Fruit fly (Drosophila melanogaster) whole organism, embryonic: ENCODE data around the gene CG11986.

Source experiments
- ATbp ChIP-seq: fragments of 200-800 bp; sonication (Bioruptor generic); optimal IDR thresholded peaks from 2 replicates; lab custom pipeline; 2017; ENCODE audit warnings: missing biosample characterization, mild to moderate bottlenecking, missing genetic modification characterization, missing genetic modification reagents
- Abd-B ChIP-seq: fragments of 200-800 bp; sonication (Bioruptor generic); optimal IDR thresholded peaks from 2 replicates; lab custom pipeline; 2018; ENCODE audit warnings: missing biosample characterization, mild to moderate bottlenecking, missing genetic modification characterization, moderate library complexity
- BEAF-32 ChIP-seq: fragments of 200-800 bp; sonication (Bioruptor generic); optimal IDR thresholded peaks from 3 replicates; lab custom pipeline; 2017; ENCODE audit warnings: missing biosample characterization, missing genetic modification characterization, mild to moderate bottlenecking, moderate library complexity, missing genetic modification reagents
- CG10274 ChIP-seq: fragments of 200-800 bp; sonication (Bioruptor generic); optimal IDR thresholded peaks from 3 replicates; lab custom pipeline; 2017; ENCODE audit warnings: missing biosample characterization, mild to moderate bottlenecking, missing genetic modification characterization
- CG14014 ChIP-seq: fragments of 200-800 bp; sonication (Bioruptor generic); IDR thresholded peaks from 2 replicates; pipeline ENCODE4 v1.3.6; 2022; ENCODE audit warnings: missing biosample characterization, missing genetic modification characterization
- CG15269 ChIP-seq: fragments of 200-800 bp; sonication (Bioruptor generic); optimal IDR thresholded peaks from 2 replicates; lab custom pipeline; 2018; ENCODE audit warnings: missing biosample characterization, mild to moderate bottlenecking, missing genetic modification characterization, moderate library complexity
- CG15514 ChIP-seq: fragments of 200-800 bp; sonication (Bioruptor generic); optimal IDR thresholded peaks from 3 replicates; lab custom pipeline; 2017; ENCODE audit warnings: missing biosample characterization, missing genetic modification characterization, mild to moderate bottlenecking, moderate library complexity, missing genetic modification reagents
- CG15696 ChIP-seq: fragments of 200-800 bp; sonication (Bioruptor generic); optimal IDR thresholded peaks from 2 replicates; lab custom pipeline; 2019; ENCODE audit warnings: missing biosample characterization, mild to moderate bottlenecking, missing genetic modification characterization, moderate library complexity
- CG1603 ChIP-seq: fragments of 200-800 bp; sonication (Bioruptor generic); optimal IDR thresholded peaks from 2 replicates; lab custom pipeline; 2019; ENCODE audit warnings: missing biosample characterization, mild to moderate bottlenecking, missing genetic modification characterization, moderate library complexity
- CG17328 ChIP-seq: fragments of 200-800 bp; sonication (Bioruptor generic); IDR thresholded peaks from 2 replicates; pipeline ENCODE4 v1.3.6; 2022; ENCODE audit warnings: missing biosample characterization, missing genetic modification characterization
- CG17385 ChIP-seq: fragments of 200-800 bp; sonication (Bioruptor generic); optimal IDR thresholded peaks from 3 replicates; lab custom pipeline; 2018; ENCODE audit warnings: missing biosample characterization, mild to moderate bottlenecking, missing genetic modification characterization
- CG17802 ChIP-seq: fragments of 200-800 bp; sonication (Bioruptor generic); optimal IDR thresholded peaks from 2 replicates; lab custom pipeline; 2018; ENCODE audit warnings: missing biosample characterization, mild to moderate bottlenecking, missing genetic modification characterization, moderate library complexity
- CG3838 ChIP-seq: fragments of 200-800 bp; sonication (Bioruptor generic); optimal IDR thresholded peaks from 3 replicates; lab custom pipeline; 2016; ENCODE audit warnings: missing biosample characterization, missing genetic modification characterization
- CG4617 ChIP-seq: fragments of 200-800 bp; sonication (Bioruptor generic); optimal IDR thresholded peaks from 3 replicates; lab custom pipeline; 2016; ENCODE audit warnings: missing biosample characterization, missing genetic modification characterization, borderline replicate concordance
- CG4707 ChIP-seq: fragments of 200-800 bp; sonication (Bioruptor generic); optimal IDR thresholded peaks from 2 replicates; lab custom pipeline; 2018; ENCODE audit warnings: missing biosample characterization, mild to moderate bottlenecking, missing genetic modification characterization, moderate library complexity
- CG6654 ChIP-seq: fragments of 200-800 bp; sonication (Bioruptor generic); optimal IDR thresholded peaks from 2 replicates; lab custom pipeline; 2017; ENCODE audit warnings: missing biosample characterization, mild to moderate bottlenecking, missing genetic modification characterization
- CG7987 ChIP-seq: fragments of 200-800 bp; sonication (Bioruptor generic); optimal IDR thresholded peaks from 2 replicates; lab custom pipeline; 2018; ENCODE audit warnings: missing biosample characterization, mild to moderate bottlenecking, missing genetic modification characterization, moderate library complexity
- CoRest ChIP-seq: fragments of 200-800 bp; sonication (Bioruptor generic); optimal IDR thresholded peaks from 3 replicates; lab custom pipeline; 2018; ENCODE audit warnings: missing biosample characterization, mild to moderate bottlenecking, missing genetic modification characterization, moderate library complexity
- Doc3 ChIP-seq: fragments of 200-800 bp; sonication (Bioruptor generic); IDR thresholded peaks from 3 replicates; pipeline ENCODE4 v1.3.6; 2022; ENCODE audit warnings: missing biosample characterization, missing genetic modification characterization; ENCODE audit not compliant: partially characterized antibody
- E2f2 ChIP-seq: fragments of 200-800 bp; sonication (Bioruptor generic); IDR thresholded peaks from 2 replicates; pipeline ENCODE4 v1.3.6; 2022; ENCODE audit warnings: missing biosample characterization, missing genetic modification characterization
- HLH4C ChIP-seq: fragments of 200-800 bp; sonication (Bioruptor generic); IDR thresholded peaks from 3 replicates; pipeline ENCODE4 v1.3.6; 2022; ENCODE audit warnings: missing biosample characterization, missing genetic modification characterization; ENCODE audit not compliant: partially characterized antibody
- Max ChIP-seq: fragments of 200-800 bp; sonication (Bioruptor generic); optimal IDR thresholded peaks from 2 replicates; lab custom pipeline; 2016; ENCODE audit warnings: missing biosample characterization, mild to moderate bottlenecking, missing genetic modification characterization
- Myb ChIP-seq: fragments of 200-800 bp; sonication (Bioruptor generic); optimal IDR thresholded peaks from 2 replicates; lab custom pipeline; 2016; ENCODE audit warnings: missing biosample characterization, missing genetic modification characterization
- NC2α ChIP-seq: fragments of 200-800 bp; sonication (Bioruptor generic); optimal IDR thresholded peaks from 2 replicates; lab custom pipeline; 2016; ENCODE audit warnings: missing biosample characterization, missing genetic modification characterization
- NFAT ChIP-seq: fragments of 200-800 bp; sonication (Bioruptor generic); IDR thresholded peaks from 2 replicates; pipeline ENCODE4 v1.3.6; 2022; ENCODE audit warnings: missing biosample characterization, missing genetic modification characterization
- Opbp ChIP-seq: fragments of 200-800 bp; sonication (Bioruptor generic); IDR thresholded peaks from 3 replicates; pipeline ENCODE4 v1.3.6; 2022; ENCODE audit warnings: missing biosample characterization, missing genetic modification characterization; ENCODE audit not compliant: partially characterized antibody
- bbx ChIP-seq: fragments of 200-800 bp; sonication (Bioruptor generic); IDR thresholded peaks from 2 replicates; pipeline ENCODE4 v1.3.6; 2022; ENCODE audit warnings: missing biosample characterization, missing genetic modification characterization; ENCODE audit not compliant: partially characterized antibody
- dm ChIP-seq: fragments of 200-800 bp; sonication (Bioruptor generic); optimal IDR thresholded peaks from 3 replicates; lab custom pipeline; 2016; ENCODE audit warnings: missing biosample characterization, missing genetic modification characterization
- eve ChIP-seq, 2 experiments: fragments of >200 bp; optimal IDR thresholded peaks; 2 replicates each; lab custom pipeline; 2017; ENCODE audit warnings: missing biosample characterization in 2 of 2, missing genetic modification characterization in 2 of 2
- hb ChIP-seq: fragments of 200-800 bp; sonication (Bioruptor generic); IDR thresholded peaks from 3 replicates; pipeline ENCODE4 v1.3.6; 2022; ENCODE audit warnings: missing biosample characterization, missing genetic modification characterization; ENCODE audit not compliant: partially characterized antibody
- hth ChIP-seq: fragments of >200 bp; optimal IDR thresholded peaks from 2 replicates; lab custom pipeline; 2017; ENCODE audit warnings: inconsistent platforms
- ken ChIP-seq: fragments of 200-800 bp; sonication (Bioruptor generic); IDR thresholded peaks from 3 replicates; pipeline ENCODE4 v1.3.6; 2022; ENCODE audit warnings: missing biosample characterization, missing genetic modification characterization
- mirr ChIP-seq: fragments of 200-800 bp; sonication (Bioruptor generic); optimal IDR thresholded peaks from 3 replicates; lab custom pipeline; 2018; ENCODE audit warnings: missing biosample characterization, mild to moderate bottlenecking, missing genetic modification characterization
- oc ChIP-seq: fragments of 200-800 bp; sonication (Bioruptor generic); optimal IDR thresholded peaks from 2 replicates; lab custom pipeline; 2018; ENCODE audit warnings: missing biosample characterization, mild to moderate bottlenecking, missing genetic modification characterization, moderate library complexity
- pb ChIP-seq: fragments of 200-800 bp; sonication (Bioruptor generic); optimal IDR thresholded peaks from 3 replicates; lab custom pipeline; 2016; ENCODE audit warnings: missing biosample characterization, missing genetic modification characterization
- sqz ChIP-seq: fragments of 200-800 bp; sonication (Bioruptor generic); optimal IDR thresholded peaks from 3 replicates; lab custom pipeline; 2018; ENCODE audit warnings: missing biosample characterization, mild to moderate bottlenecking, missing genetic modification characterization
- twi ChIP-seq: fragments of 200-800 bp; optimal IDR thresholded peaks from 2 replicates; lab custom pipeline; 2019; ENCODE audit warnings: missing biosample characterization, mild to moderate bottlenecking, missing genetic modification characterization, moderate library complexity
- unc-4 ChIP-seq: fragments of 200-800 bp; sonication (Bioruptor generic); IDR thresholded peaks from 2 replicates; pipeline ENCODE4 v1.3.6; 2022; ENCODE audit warnings: missing biosample characterization, missing genetic modification characterization; ENCODE audit not compliant: partially characterized antibody
- wek ChIP-seq: fragments of 200-800 bp; sonication (Bioruptor generic); optimal IDR thresholded peaks from 3 replicates; lab custom pipeline; 2018; ENCODE audit warnings: missing biosample characterization, mild to moderate bottlenecking, missing genetic modification characterization, moderate library complexity
- zen2 ChIP-seq: fragments of 200-800 bp; sonication (Bioruptor generic); IDR thresholded peaks from 3 replicates; pipeline ENCODE4 v1.3.6; 2022; ENCODE audit warnings: missing biosample characterization, missing genetic modification characterization; ENCODE audit not compliant: partially characterized antibody

Gene CG11986

DNA sequence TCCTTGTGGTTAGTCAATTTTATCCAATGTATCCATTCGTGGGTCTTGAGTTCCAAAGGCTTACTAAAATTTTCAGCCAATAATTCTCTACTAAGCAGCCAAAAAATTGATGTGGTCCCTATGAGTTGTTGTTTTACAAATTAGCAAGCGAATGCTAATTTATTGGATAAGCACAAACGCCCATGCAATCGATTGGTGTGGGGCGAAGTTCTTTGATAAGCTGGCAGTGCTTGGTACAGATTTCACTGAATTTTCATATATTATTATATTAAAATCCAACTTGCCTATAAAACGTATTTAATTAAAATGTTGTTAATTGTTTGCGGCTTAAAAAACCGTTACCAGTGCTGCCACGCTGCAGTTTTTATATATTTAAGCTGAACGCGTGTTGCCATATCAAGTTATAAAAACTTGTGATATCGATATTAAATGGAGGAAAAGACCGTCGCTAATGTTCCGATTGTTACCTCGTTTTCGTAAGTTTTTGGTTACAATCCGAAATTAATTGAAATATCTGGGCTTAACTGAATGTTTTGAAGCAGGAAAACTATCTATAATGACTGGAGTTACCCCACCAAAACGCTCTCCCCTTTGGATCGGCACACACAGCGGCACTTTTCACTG is 11.5 kb upstream of the CG11986 start, which contains the start of the genes CG31100 and CG11980 (continued):
- TF ChIP-seq CG4707 (GFP tag; lab: Kevin White, UChicago) (no peak), CG1603 (tag; lab: Kevin White, UChicago) (peak; percentile 55), E2f2 (GFP tag; lab: Robert Waterston, UW) (peak; percentile 74), CG17802 (no peak), ATbp (GFP tag; lab: Kevin White, UChicago) (no peak), Max (GFP tag; lab: Kevin White, UChicago) (peak; percentile 13), CG7987 (no peak), bbx (GFP tag; lab: Robert Waterston, UW) (peak; percentile 75), mirr (GFP tag; lab: Kevin White, UChicago) (no peak), unc-4 (peak; percentile 83), CG17385 (GFP tag; lab: Kevin White, UChicago) (no peak), Myb (peak; percentile 99), Opbp (peak; percentile 80), NC2α (no peak), dm (GFP tag; lab: Kevin White, UChicago) (peak; percentile 78), wek (GFP tag; lab: Kevin White, UChicago) (peak; percentile 23), hth (lab: Kevin White, UChicago) (no peak), CG3838 (GFP tag; lab: Kevin White, UChicago) (no peak), ken (no peak), BEAF-32 (GFP tag; lab: Kevin White, UChicago) (peak; percentile 86), HLH4C (GFP tag; lab: Robert Waterston, UW) (peak; percentile 49; the same call in 2 of the 3 replicates), CG17328 (GFP tag; lab: Robert Waterston, UW) (no peak), CG15696 (no peak), CG14014 (GFP tag; lab: Robert Waterston, UW) (no peak), CoRest (tag; lab: Kevin White, UChicago) (peak; percentile 53), CG15514 (peak; percentile 58), CG6654 (GFP tag; lab: Kevin White, UChicago) (no peak), NFAT (no peak), CG15269 (tag; lab: Kevin White, UChicago) (no peak), oc (no peak), Doc3 (peak; percentile 65; the same call in 1 of the 3 replicates), sqz (GFP tag; lab: Kevin White, UChicago) (no peak), CG4617 (GFP tag; lab: Kevin White, UChicago) (peak; percentile 73), pb (GFP tag; lab: Kevin White, UChicago) (no peak), eve (GFP tag; optimal IDR thresholded peaks at IDR 0.05; lab: Kevin White, UChicago) (no peak), CG10274 (GFP tag; lab: Kevin White, UChicago) (no peak), zen2 (GFP tag; lab: Robert Waterston, UW) (peak; percentile 55; the same call in 2 of the 3 replicates), twi (tag; lab: Kevin White, UChicago) (no peak), Abd-B (GFP tag; lab: Kevin White, UChicago) (no peak), hb (0 out of 3 replicates have a peak, but pooled peaks have one; percentile 14)
